Worm (Caenorhabditis elegans) whole organism, late embryonic: ENCODE results near the gene egl-43.

ENCODE experiments used
- K02D7.2 ChIP-seq: sonication (generic microtip); optimal IDR thresholded peaks from 2 replicates; lab custom pipeline; 2017; ENCODE audit warnings: mild to moderate bottlenecking, missing genetic modification characterization, missing compliant biosample characterization
- ceh-22 ChIP-seq: sonication (generic microtip); optimal IDR thresholded peaks from 2 replicates; lab custom pipeline; 2017; ENCODE audit warnings: missing biosample characterization, missing genetic modification characterization
- ceh-34 ChIP-seq: sonication (generic microtip); optimal IDR thresholded peaks from 2 replicates; lab custom pipeline; 2016; ENCODE audit warnings: mild to moderate bottlenecking, missing genetic modification characterization, missing compliant biosample characterization
- che-1 ChIP-seq: sonication (generic microtip); optimal IDR thresholded peaks from 2 replicates; lab custom pipeline; 2016; ENCODE audit warnings: mild to moderate bottlenecking, missing genetic modification characterization, missing compliant biosample characterization
- fkh-10 ChIP-seq: fragments of 150-350 bp; optimal IDR thresholded peaks from 2 replicates; lab custom pipeline; 2014; ENCODE audit warnings: missing biosample characterization, missing genetic modification reagents, missing genetic modification characterization
- hlh-15 ChIP-seq: sonication (generic microtip); optimal IDR thresholded peaks from 2 replicates; lab custom pipeline; 2016; ENCODE audit warnings: missing genetic modification characterization, missing compliant biosample characterization
- hlh-30 ChIP-seq: sonication (generic microtip); optimal IDR thresholded peaks from 2 replicates; lab custom pipeline; 2017; ENCODE audit warnings: antibody characterized with exemption, missing genetic modification characterization, missing compliant biosample characterization; ENCODE audit not compliant: insufficient read depth
- hlh-8 ChIP-seq: sonication (generic microtip); optimal IDR thresholded peaks from 2 replicates; lab custom pipeline; 2016; ENCODE audit warnings: missing genotype, missing genetic modification characterization, missing compliant biosample characterization
- nhr-11 ChIP-seq: fragments of 150-350 bp; optimal IDR thresholded peaks from 2 replicates; lab custom pipeline; 2014; ENCODE audit warnings: missing biosample characterization, missing genetic modification characterization
- odd-2 ChIP-seq: sonication (generic microtip); optimal IDR thresholded peaks from 2 replicates; lab custom pipeline; 2017; ENCODE audit warnings: antibody characterized with exemption, mild to moderate bottlenecking, missing genetic modification characterization, missing compliant biosample characterization
- pha-4 ChIP-seq: fragments of 150-350 bp; optimal IDR thresholded peaks from 2 replicates; lab custom pipeline; 2018; ENCODE audit warnings: missing biosample characterization, missing genetic modification reagents, missing genetic modification characterization
- tbx-7 ChIP-seq: sonication (generic microtip); optimal IDR thresholded peaks from 2 replicates; lab custom pipeline; 2016; ENCODE audit warnings: missing genotype, missing genetic modification characterization, missing compliant biosample characterization
- ztf-16 ChIP-seq: sonication (generic microtip); optimal IDR thresholded peaks from 2 replicates; lab custom pipeline; 2017; ENCODE audit warnings: missing genetic modification characterization, missing compliant biosample characterization

ce11 chrII:9963808-9964207 is 8.8 kb downstream of the egl-43 start:
- no peak for TF ChIP-seq ceh-34 (tag; lab: Kevin White, UChicago)
- no peak for TF ChIP-seq hlh-8 (tag; lab: Kevin White, UChicago)
- no peak for TF ChIP-seq pha-4
- no peak for TF ChIP-seq fkh-10
- TF ChIP-seq hlh-30 = no peak
- no peak for TF ChIP-seq K02D7.2
- no peak for TF ChIP-seq nhr-11 (tag; lab: Kevin White, UChicago)
- no peak for TF ChIP-seq hlh-15 (tag; lab: Kevin White, UChicago)
- no peak for TF ChIP-seq che-1 (tag; lab: Kevin White, UChicago)
- TF ChIP-seq ztf-16 (tag; lab: Kevin White, UChicago) = no peak
- no peak for TF ChIP-seq ceh-22 (tag; lab: Kevin White, UChicago)
- no peak for TF ChIP-seq odd-2 (tag; lab: Kevin White, UChicago)
- TF ChIP-seq tbx-7 (tag; lab: Kevin White, UChicago) = no peak
